Fruit fly (Drosophila melanogaster) whole organism, adult: ENCODE measurements around the gene apn.

Experiments
- CG11617 ChIP-seq: fragments of 200-800 bp; sonication (Bioruptor generic); optimal IDR thresholded peaks from 2 replicates; lab custom pipeline; 2017; ENCODE audit warnings: mild to moderate bottlenecking, missing biosample characterization, missing genetic modification reagents, missing genetic modification characterization
- CG14711 ChIP-seq: fragments of 200-800 bp; sonication (Bioruptor generic); optimal IDR thresholded peaks from 2 replicates; lab custom pipeline; 2018; ENCODE audit warnings: missing biosample characterization, mild to moderate bottlenecking, missing genetic modification characterization, moderate library complexity
- CG1620 ChIP-seq: fragments of 200-800 bp; sonication (Bioruptor generic); optimal IDR thresholded peaks from 2 replicates; lab custom pipeline; 2016; ENCODE audit warnings: missing biosample characterization, missing genetic modification characterization
- CG33017 ChIP-seq: fragments of 200-800 bp; sonication (Bioruptor generic); optimal IDR thresholded peaks from 2 replicates; lab custom pipeline; 2018; ENCODE audit warnings: missing biosample characterization, mild to moderate bottlenecking, missing genetic modification characterization, moderate library complexity
- CG5204 ChIP-seq: fragments of 200-800 bp; sonication (Bioruptor generic); optimal IDR thresholded peaks from 2 replicates; lab custom pipeline; 2016; ENCODE audit warnings: missing biosample characterization, missing genetic modification characterization
- CG7045 ChIP-seq: fragments of 200-800 bp; sonication (Bioruptor generic); optimal IDR thresholded peaks from 2 replicates; lab custom pipeline; 2017; ENCODE audit warnings: missing biosample characterization, mild to moderate bottlenecking, missing genetic modification characterization
- CG7101 ChIP-seq: fragments of 200-800 bp; sonication (Bioruptor generic); optimal IDR thresholded peaks from 2 replicates; lab custom pipeline; 2018; ENCODE audit warnings: missing biosample characterization, mild to moderate bottlenecking, missing genetic modification characterization, moderate library complexity
- Clk ChIP-seq: fragments of 200-800 bp; sonication (Bioruptor generic); optimal IDR thresholded peaks from 2 replicates; lab custom pipeline; 2017; ENCODE audit warnings: missing biosample characterization, missing genetic modification characterization
- Crg-1 ChIP-seq: fragments of 200-800 bp; sonication (Bioruptor generic); optimal IDR thresholded peaks from 2 replicates; lab custom pipeline; 2016; ENCODE audit warnings: missing biosample characterization, missing genetic modification characterization
- Hr96 ChIP-seq: fragments of 200-800 bp; sonication (Bioruptor generic); optimal IDR thresholded peaks from 2 replicates; lab custom pipeline; 2016; ENCODE audit warnings: missing biosample characterization, missing genetic modification characterization
- Mnt ChIP-seq: fragments of 200-800 bp; sonication (Bioruptor generic); optimal IDR thresholded peaks from 2 replicates; lab custom pipeline; 2016; ENCODE audit warnings: missing biosample characterization, mild to moderate bottlenecking, missing genetic modification characterization
- bab1 ChIP-seq: fragments of 200-800 bp; sonication (Bioruptor generic); optimal IDR thresholded peaks from 3 replicates; lab custom pipeline; 2019; ENCODE audit warnings: missing biosample characterization, mild to moderate bottlenecking, missing genetic modification characterization, moderate library complexity
- cic ChIP-seq: fragments of 200-800 bp; sonication (Bioruptor generic); optimal IDR thresholded peaks from 2 replicates; lab custom pipeline; 2017; ENCODE audit warnings: missing biosample characterization, mild to moderate bottlenecking, missing genetic modification characterization, moderate library complexity
- cnc ChIP-seq, 2 experiments: fragments of >200 bp; optimal IDR thresholded peaks; 2 replicates each; lab custom pipeline; 2017
- kay ChIP-seq: fragments of 200-800 bp; sonication (Bioruptor generic); peaks from one replicate; lab custom pipeline; 2016; ENCODE audit warnings: missing biosample characterization, missing genetic modification characterization, borderline replicate concordance
- ovo ChIP-seq: fragments of 200-800 bp; sonication (Bioruptor generic); optimal IDR thresholded peaks from 2 replicates; lab custom pipeline; 2016; ENCODE audit warnings: missing biosample characterization, missing genetic modification characterization
- pad ChIP-seq: fragments of 200-800 bp; sonication (Bioruptor generic); optimal IDR thresholded peaks from 3 replicates; lab custom pipeline; 2017; ENCODE audit warnings: missing biosample characterization, missing genetic modification characterization, mild to moderate bottlenecking, moderate library complexity, missing genetic modification reagents
- tj ChIP-seq: fragments of 200-800 bp; sonication (Bioruptor generic); optimal IDR thresholded peaks from 3 replicates; lab custom pipeline; 2017; ENCODE audit warnings: missing biosample characterization, mild to moderate bottlenecking, missing genetic modification characterization, moderate library complexity
- toe ChIP-seq: fragments of 200-800 bp; sonication (Bioruptor generic); optimal IDR thresholded peaks from 2 replicates; lab custom pipeline; 2016; ENCODE audit warnings: missing biosample characterization, missing genetic modification characterization

Gene apn

DNA sequence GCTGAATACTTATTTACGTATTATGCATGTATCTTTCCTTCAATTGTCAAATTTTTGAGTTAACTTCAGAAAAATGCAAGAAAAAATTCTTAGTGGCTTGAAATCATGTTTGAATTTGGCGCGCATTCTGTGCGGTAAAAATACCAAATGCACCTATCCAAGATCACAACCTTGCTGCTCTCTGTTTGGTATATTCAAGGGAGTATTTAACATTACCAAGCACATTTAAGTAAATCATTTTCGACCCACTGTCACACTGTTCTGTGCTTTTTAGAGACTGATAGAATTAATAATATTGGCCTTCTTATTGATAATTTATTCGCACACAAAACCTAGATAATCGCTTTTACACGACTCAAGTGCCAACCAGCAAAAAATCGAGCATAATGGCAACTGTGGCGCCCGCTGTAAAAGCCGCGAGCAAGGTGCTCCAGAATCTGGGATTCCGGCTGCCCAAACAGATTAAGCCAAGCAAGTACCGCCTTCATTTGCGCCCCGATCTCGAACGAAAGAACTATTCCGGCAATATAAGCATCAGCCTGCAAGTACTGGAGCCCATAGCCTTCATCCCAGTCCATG, 20.6 kb upstream of the apn start:
- TF ChIP-seq cnc (optimal IDR thresholded peaks at IDR 0.05; lab: Kevin White, UChicago) (peak; percentile 42 to 66), toe (GFP tag; lab: Kevin White, UChicago) (no peak), bab1 (GFP tag; lab: Kevin White, UChicago) (peak; percentile 54), tj (GFP tag; lab: Kevin White, UChicago) (peak; percentile 68), CG5204 (GFP tag; lab: Kevin White, UChicago) (no peak)

DNA sequence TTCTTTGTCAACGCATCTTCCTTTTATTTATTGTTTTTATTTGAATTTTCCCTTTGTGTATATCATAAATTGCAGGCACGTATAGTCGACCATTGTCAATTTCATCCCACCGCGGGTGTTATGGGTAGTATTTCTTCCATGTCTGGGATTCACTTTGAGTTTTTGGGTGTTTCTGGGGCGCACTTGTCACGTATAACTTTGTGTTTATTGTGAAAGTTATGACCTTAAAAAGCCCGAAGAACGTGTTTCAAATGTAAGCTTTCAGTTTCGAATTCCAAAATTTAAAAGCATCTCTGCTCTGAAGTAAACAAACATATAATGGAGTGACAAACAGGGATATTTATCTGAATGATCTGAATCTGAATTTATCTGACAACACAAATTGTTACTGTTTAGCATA, 18.0 kb upstream of the apn start:
- TF ChIP-seq Hr96 (GFP tag; lab: Kevin White, UChicago) (no peak), cnc (optimal IDR thresholded peaks at IDR 0.05; lab: Kevin White, UChicago) (no peak), CG14711 (tag; lab: Kevin White, UChicago) (no peak), tj (GFP tag; lab: Kevin White, UChicago) (no peak), CG7045 (GFP tag; lab: Kevin White, UChicago) (no peak), CG1620 (GFP tag; lab: Kevin White, UChicago) (no peak), kay (no peak), cic (GFP tag; lab: Kevin White, UChicago) (no peak), Clk (GFP tag; lab: Kevin White, UChicago) (no peak), CG11617 (GFP tag; lab: Kevin White, UChicago) (no peak), bab1 (GFP tag; lab: Kevin White, UChicago) (no peak), CG5204 (GFP tag; lab: Kevin White, UChicago) (no peak), CG7101 (tag; lab: Kevin White, UChicago) (no peak), ovo (GFP tag; lab: Kevin White, UChicago) (no peak), toe (GFP tag; lab: Kevin White, UChicago) (no peak)

DNA sequence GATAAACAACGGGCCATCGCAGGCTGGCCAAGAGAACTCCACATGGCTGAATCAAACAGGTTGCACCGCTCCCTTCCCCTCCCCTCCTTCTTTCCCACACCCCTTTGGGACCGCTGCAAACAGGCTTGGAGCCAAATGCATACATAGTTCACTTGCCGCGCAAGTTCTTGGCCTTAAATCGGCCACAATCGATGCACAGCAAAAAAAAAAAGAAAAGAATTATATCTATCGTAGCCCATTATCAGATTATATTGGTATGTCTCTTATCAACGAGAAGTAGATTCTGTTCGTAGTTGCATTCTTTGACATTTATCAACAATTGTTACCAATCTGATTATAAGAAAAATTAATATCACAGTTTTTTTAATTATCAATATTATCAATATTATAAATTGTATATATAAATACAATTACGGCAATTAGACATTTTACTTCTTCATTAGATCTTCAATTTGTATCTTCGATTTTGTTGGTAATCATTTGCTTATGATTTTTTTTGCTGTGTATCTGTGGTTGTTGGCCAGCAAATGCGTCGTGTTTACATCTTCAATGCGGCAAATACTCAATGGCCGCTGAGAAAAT, 16.8 kb upstream of the apn start:
- TF ChIP-seq toe (GFP tag; lab: Kevin White, UChicago), result no peak
- no peak for TF ChIP-seq CG5204 (GFP tag; lab: Kevin White, UChicago)
- no peak for TF ChIP-seq Hr96 (GFP tag; lab: Kevin White, UChicago)
- TF ChIP-seq pad (GFP tag; lab: Kevin White, UChicago), result no peak
- no peak for TF ChIP-seq tj (GFP tag; lab: Kevin White, UChicago)
- no peak for TF ChIP-seq bab1 (GFP tag; lab: Kevin White, UChicago)
- no peak for TF ChIP-seq CG14711 (tag; lab: Kevin White, UChicago)
- no peak for TF ChIP-seq cnc (optimal IDR thresholded peaks at IDR 0.05; lab: Kevin White, UChicago)
- no peak for TF ChIP-seq CG11617 (GFP tag; lab: Kevin White, UChicago)
- TF ChIP-seq kay, result no peak
- TF ChIP-seq Crg-1 (GFP tag; lab: Kevin White, UChicago), result no peak
- TF ChIP-seq cic (GFP tag; lab: Kevin White, UChicago), result no peak
- TF ChIP-seq Clk (GFP tag; lab: Kevin White, UChicago), result no peak

- TF ChIP-seq toe (GFP tag; lab: Kevin White, UChicago), result no peak
- peak; percentile 88 for TF ChIP-seq pad (GFP tag; lab: Kevin White, UChicago)
- no peak for TF ChIP-seq CG7045 (GFP tag; lab: Kevin White, UChicago)
- no peak for TF ChIP-seq tj (GFP tag; lab: Kevin White, UChicago)
- TF ChIP-seq bab1 (GFP tag; lab: Kevin White, UChicago), result peak; percentile 37
These were observed 16.0 kb upstream of the apn start for dm6 chr3R:13304512-13305069.

dm6 chr3R:13303126-13303525, 14.5 kb upstream of the apn start, which contains the start of gene CG43208:
TSS of gene CG43208 (plus strand) at chr3R:13303426.
- TF ChIP-seq Mnt (GFP tag; lab: Kevin White, UChicago) (no peak), CG7045 (GFP tag; lab: Kevin White, UChicago) (no peak), CG11617 (GFP tag; lab: Kevin White, UChicago) (no peak), pad (GFP tag; lab: Kevin White, UChicago) (no peak), ovo (GFP tag; lab: Kevin White, UChicago) (no peak), kay (no peak)

DNA sequence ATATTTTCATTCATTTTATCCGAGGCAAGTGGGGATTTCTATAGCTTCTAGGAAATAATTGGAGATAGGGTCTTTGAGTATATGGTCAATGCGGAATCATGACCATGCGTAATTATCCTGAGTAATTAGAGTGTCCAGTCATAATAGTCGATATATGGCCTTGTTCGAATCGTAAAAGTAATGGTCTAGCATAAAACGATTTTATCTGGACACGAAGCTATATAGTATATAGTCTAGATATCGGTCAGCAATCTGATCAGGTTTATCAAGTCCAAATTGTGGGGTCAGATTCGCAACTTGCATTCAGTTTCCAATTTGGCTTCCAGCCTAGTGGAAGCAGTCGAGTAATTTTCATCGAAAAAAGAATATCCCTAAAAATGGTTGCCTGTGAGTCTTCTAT, 13.7 kb upstream of the apn start, which contains the start of gene CG32473:
TSS of gene CG32473 (plus strand) at position 301 of the 400 bp plus-strand sequence.
- TF ChIP-seq bab1 (GFP tag; lab: Kevin White, UChicago) (no peak), CG1620 (GFP tag; lab: Kevin White, UChicago) (no peak), Hr96 (GFP tag; lab: Kevin White, UChicago) (no peak), CG11617 (GFP tag; lab: Kevin White, UChicago) (no peak), CG33017 (no peak)
